Fruit fly (Drosophila melanogaster) whole organism, adult: ENCODE results near the gene mkg-p.

ENCODE experiments used
- CG11617 ChIP-seq: fragments of 200-800 bp; sonication (Bioruptor generic); optimal IDR thresholded peaks from 2 replicates; lab custom pipeline; 2017; ENCODE audit warnings: mild to moderate bottlenecking, missing biosample characterization, missing genetic modification reagents, missing genetic modification characterization
- CG12768 ChIP-seq: fragments of 200-800 bp; sonication (Bioruptor generic); optimal IDR thresholded peaks from 2 replicates; lab custom pipeline; 2017; ENCODE audit warnings: missing biosample characterization, missing genetic modification characterization, mild to moderate bottlenecking, moderate library complexity, missing genetic modification reagents
- CG14711 ChIP-seq: fragments of 200-800 bp; sonication (Bioruptor generic); optimal IDR thresholded peaks from 2 replicates; lab custom pipeline; 2018; ENCODE audit warnings: missing biosample characterization, mild to moderate bottlenecking, missing genetic modification characterization, moderate library complexity
- CG1620 ChIP-seq: fragments of 200-800 bp; sonication (Bioruptor generic); optimal IDR thresholded peaks from 2 replicates; lab custom pipeline; 2016; ENCODE audit warnings: missing biosample characterization, missing genetic modification characterization
- CG7045 ChIP-seq: fragments of 200-800 bp; sonication (Bioruptor generic); optimal IDR thresholded peaks from 2 replicates; lab custom pipeline; 2017; ENCODE audit warnings: missing biosample characterization, mild to moderate bottlenecking, missing genetic modification characterization
- Clk ChIP-seq: fragments of 200-800 bp; sonication (Bioruptor generic); optimal IDR thresholded peaks from 2 replicates; lab custom pipeline; 2017; ENCODE audit warnings: missing biosample characterization, missing genetic modification characterization
- Crg-1 ChIP-seq: fragments of 200-800 bp; sonication (Bioruptor generic); optimal IDR thresholded peaks from 2 replicates; lab custom pipeline; 2016; ENCODE audit warnings: missing biosample characterization, missing genetic modification characterization
- Hr96 ChIP-seq: fragments of 200-800 bp; sonication (Bioruptor generic); optimal IDR thresholded peaks from 2 replicates; lab custom pipeline; 2016; ENCODE audit warnings: missing biosample characterization, missing genetic modification characterization
- bab1 ChIP-seq: fragments of 200-800 bp; sonication (Bioruptor generic); optimal IDR thresholded peaks from 3 replicates; lab custom pipeline; 2019; ENCODE audit warnings: missing biosample characterization, mild to moderate bottlenecking, missing genetic modification characterization, moderate library complexity
- cnc ChIP-seq, 2 experiments: fragments of >200 bp; optimal IDR thresholded peaks; 2 replicates each; lab custom pipeline; 2017
- kay ChIP-seq: fragments of 200-800 bp; sonication (Bioruptor generic); peaks from one replicate; lab custom pipeline; 2016; ENCODE audit warnings: missing biosample characterization, missing genetic modification characterization, borderline replicate concordance
- pad ChIP-seq: fragments of 200-800 bp; sonication (Bioruptor generic); optimal IDR thresholded peaks from 3 replicates; lab custom pipeline; 2017; ENCODE audit warnings: missing biosample characterization, missing genetic modification characterization, mild to moderate bottlenecking, moderate library complexity, missing genetic modification reagents
- tj ChIP-seq: fragments of 200-800 bp; sonication (Bioruptor generic); optimal IDR thresholded peaks from 3 replicates; lab custom pipeline; 2017; ENCODE audit warnings: missing biosample characterization, mild to moderate bottlenecking, missing genetic modification characterization, moderate library complexity

- TF ChIP-seq CG14711 (tag; lab: Kevin White, UChicago) (peak; percentile 86), kay (peak; percentile 21), CG7045 (GFP tag; lab: Kevin White, UChicago) (peak; percentile 13), Hr96 (GFP tag; lab: Kevin White, UChicago) (no peak), Crg-1 (GFP tag; lab: Kevin White, UChicago) (peak; percentile 60), CG11617 (peak; percentile 68), cnc (optimal IDR thresholded peaks at IDR 0.05; lab: Kevin White, UChicago) (no peak), CG1620 (GFP tag; lab: Kevin White, UChicago) (peak; percentile 48), pad (GFP tag; lab: Kevin White, UChicago) (peak; percentile 71), Clk (no peak), CG12768 (peak; percentile 74), bab1 (peak; percentile 96), tj (GFP tag; lab: Kevin White, UChicago) (peak; percentile 95)
These were observed 6.2 kb downstream of the mkg-p start for dm6 chr3L:8398763-8399445.
